Worm (Caenorhabditis elegans) whole organism, mixed stage, embryonic: ENCODE measurements around the gene pdr-1.

Source experiments
- M03D4.4 ChIP-seq: sonication (generic microtip); optimal IDR thresholded peaks from 2 replicates; lab custom pipeline; 2017; ENCODE audit warnings: mild to moderate bottlenecking, missing genetic modification characterization, missing compliant biosample characterization
- bed-3 ChIP-seq: fragments of 200-800 bp; sonication (Bioruptor generic); optimal IDR thresholded peaks from 3 replicates; lab custom pipeline; 2018; ENCODE audit warnings: mild to moderate bottlenecking, missing genetic modification characterization, moderate library complexity, missing compliant biosample characterization
- ceh-39 ChIP-seq: fragments of 150-350 bp; optimal IDR thresholded peaks from 2 replicates; lab custom pipeline; 2014; ENCODE audit warnings: missing biosample characterization, missing genetic modification characterization
- ceh-43 ChIP-seq: fragments of 200-800 bp; sonication (Bioruptor generic); optimal IDR thresholded peaks from 2 replicates; lab custom pipeline; 2018; ENCODE audit warnings: mild to moderate bottlenecking, missing genetic modification characterization, moderate library complexity, missing compliant biosample characterization
- ceh-83 ChIP-seq: fragments of 200-800 bp; sonication (Bioruptor generic); optimal IDR thresholded peaks from 2 replicates; lab custom pipeline; 2018; ENCODE audit warnings: mild to moderate bottlenecking, missing genetic modification characterization, missing compliant biosample characterization
- ces-1 ChIP-seq: fragments of 150-350 bp; optimal IDR thresholded peaks from 2 replicates; lab custom pipeline; 2014; ENCODE audit warnings: missing biosample characterization, missing genetic modification reagents, missing genetic modification characterization
- cnd-1 ChIP-seq: fragments of 200-800 bp; sonication (Bioruptor generic); optimal IDR thresholded peaks from 2 replicates; lab custom pipeline; 2018; ENCODE audit warnings: mild to moderate bottlenecking, missing genetic modification characterization, missing compliant biosample characterization
- drap-1 ChIP-seq: fragments of 200-800 bp; sonication (Bioruptor generic); optimal IDR thresholded peaks from 3 replicates; lab custom pipeline; 2018; ENCODE audit warnings: mild to moderate bottlenecking, missing genetic modification characterization, missing compliant biosample characterization
- elt-1 ChIP-seq: sonication (generic microtip); optimal IDR thresholded peaks from 2 replicates; lab custom pipeline; 2017; ENCODE audit warnings: missing genetic modification characterization, mild to moderate bottlenecking, missing compliant biosample characterization, antibody characterized with exemption, moderate library complexity, borderline replicate concordance; ENCODE audit not compliant: insufficient read depth
- elt-3 ChIP-seq: fragments of 150-350 bp; optimal IDR thresholded peaks from 2 replicates; lab custom pipeline; 2014; ENCODE audit warnings: missing biosample characterization, missing genetic modification characterization
- flh-1 ChIP-seq: fragments of 200-800 bp; sonication (Bioruptor generic); optimal IDR thresholded peaks from 2 replicates; lab custom pipeline; 2018; ENCODE audit warnings: mild to moderate bottlenecking, missing genetic modification characterization, moderate library complexity, missing compliant biosample characterization
- ham-2 ChIP-seq: fragments of 200-800 bp; sonication (Bioruptor generic); optimal IDR thresholded peaks from 2 replicates; lab custom pipeline; 2018; ENCODE audit warnings: mild to moderate bottlenecking, missing genetic modification characterization, missing compliant biosample characterization
- hlh-1 ChIP-seq: fragments of 150-350 bp; optimal IDR thresholded peaks from 2 replicates; lab custom pipeline; 2014; ENCODE audit warnings: missing biosample characterization, missing genetic modification reagents, missing genetic modification characterization
- lin-13 ChIP-seq: fragments of 150-350 bp; optimal IDR thresholded peaks from 2 replicates; lab custom pipeline; 2014; ENCODE audit warnings: missing biosample characterization, missing genetic modification characterization
- lin-32 ChIP-seq: fragments of 200-800 bp; sonication (Bioruptor generic); optimal IDR thresholded peaks from 2 replicates; lab custom pipeline; 2018; ENCODE audit warnings: mild to moderate bottlenecking, missing genetic modification characterization, missing compliant biosample characterization
- lsy-2 ChIP-seq: fragments of 150-350 bp; optimal IDR thresholded peaks from 2 replicates; lab custom pipeline; 2014; ENCODE audit warnings: missing biosample characterization, missing genetic modification characterization
- mab-5 ChIP-seq: fragments of 150-350 bp; optimal IDR thresholded peaks from 2 replicates; lab custom pipeline; 2014; ENCODE audit warnings: missing biosample characterization, missing genetic modification characterization
- mep-1 ChIP-seq: fragments of 150-350 bp; optimal IDR thresholded peaks from 2 replicates; lab custom pipeline; 2017; ENCODE audit warnings: missing biosample characterization, missing genetic modification reagents, missing genetic modification characterization, inconsistent platforms
- mls-2 ChIP-seq: sonication (generic microtip); optimal IDR thresholded peaks from 2 replicates; lab custom pipeline; 2016; ENCODE audit warnings: mild to moderate bottlenecking, missing genetic modification characterization, moderate library complexity, missing compliant biosample characterization
- nhr-2 ChIP-seq: fragments of 150-350 bp; optimal IDR thresholded peaks from 2 replicates; lab custom pipeline; 2014; ENCODE audit warnings: missing biosample characterization, missing genetic modification characterization
- nhr-237 ChIP-seq: fragments of 150-350 bp; optimal IDR thresholded peaks from 2 replicates; lab custom pipeline; 2014; ENCODE audit warnings: missing biosample characterization, missing genetic modification characterization
- pha-4 ChIP-seq: fragments of 150-350 bp; optimal IDR thresholded peaks from 2 replicates; lab custom pipeline; 2018; ENCODE audit warnings: missing biosample characterization, missing genetic modification reagents, missing genetic modification characterization
- sem-2 ChIP-seq: fragments of 200-800 bp; sonication (Bioruptor generic); optimal IDR thresholded peaks from 2 replicates; lab custom pipeline; 2018; ENCODE audit warnings: mild to moderate bottlenecking, missing genetic modification characterization, missing compliant biosample characterization
- snpc-4 ChIP-seq: fragments of 150-350 bp; optimal IDR thresholded peaks from 2 replicates; lab custom pipeline; 2014; ENCODE audit warnings: missing biosample characterization, missing genetic modification characterization
- sptf-1 ChIP-seq: sonication (generic microtip); optimal IDR thresholded peaks from 2 replicates; lab custom pipeline; 2017; ENCODE audit warnings: mild to moderate bottlenecking, missing genetic modification characterization, moderate library complexity, missing compliant biosample characterization
- unc-120 ChIP-seq: sonication (generic microtip); optimal IDR thresholded peaks from 2 replicates; lab custom pipeline; 2017; ENCODE audit warnings: missing genetic modification characterization, missing compliant biosample characterization; ENCODE audit not compliant: poor library complexity, severe bottlenecking
- unc-39 ChIP-seq: fragments of 150-350 bp; optimal IDR thresholded peaks from 2 replicates; lab custom pipeline; 2014; ENCODE audit warnings: missing biosample characterization, missing genetic modification characterization
- unc-62 ChIP-seq: fragments of 150-350 bp; optimal IDR thresholded peaks from 2 replicates; lab custom pipeline; 2014; ENCODE audit warnings: missing biosample characterization, missing genetic modification reagents, missing genetic modification characterization
- zip-8 ChIP-seq: fragments of 150-350 bp; optimal IDR thresholded peaks from 2 replicates; lab custom pipeline; 2014; ENCODE audit warnings: missing biosample characterization, missing genetic modification characterization

pdr-1 gene

DNA sequence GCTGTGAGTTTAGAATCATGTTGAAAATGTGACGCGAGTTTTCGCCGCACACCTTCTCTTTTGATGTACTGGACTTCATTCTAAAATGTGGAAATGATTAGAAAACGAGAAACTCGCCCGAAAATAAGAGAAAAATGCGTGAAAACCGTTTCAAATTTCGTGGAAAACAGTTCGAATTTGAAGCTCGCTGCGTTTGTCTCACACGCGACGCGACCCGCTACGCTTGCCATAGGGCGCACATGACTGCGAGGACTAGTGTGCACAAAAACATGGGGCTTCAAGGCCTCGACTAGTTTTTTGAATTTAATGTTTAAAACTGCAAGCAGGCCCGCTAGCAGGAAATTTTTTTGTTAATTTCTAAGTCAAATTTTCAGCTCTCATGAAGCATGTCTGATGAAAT lies at the start of gene pdr-1, which contains the start of gene cyk-4:
pdr-1 (plus strand) TSS at position 369 of the 400 bp plus-strand sequence.
cyk-4 (minus strand) TSS at position 80 of the 400 bp plus-strand sequence.
- TF ChIP-seq pha-4 (tag; lab: Kevin White, UChicago), result peak; percentile 45
- TF ChIP-seq lin-13 (tag; lab: Kevin White, UChicago), result peak; percentile 48
- peak; percentile 49 for TF ChIP-seq mep-1 (tag; lab: Kevin White, UChicago)
- no peak for TF ChIP-seq cnd-1 (tag; lab: Kevin White, UChicago)
- TF ChIP-seq ceh-83 (GFP tag; lab: Kevin White, UChicago), result no peak
- no peak for TF ChIP-seq unc-120
- TF ChIP-seq lsy-2 (tag; lab: Kevin White, UChicago), result peak; percentile 67
- TF ChIP-seq flh-1 (GFP tag; lab: Kevin White, UChicago), result no peak
- peak; percentile 23 for TF ChIP-seq ceh-39 (tag; lab: Kevin White, UChicago)
- TF ChIP-seq bed-3 (GFP tag; lab: Kevin White, UChicago), result no peak
- TF ChIP-seq hlh-1 (tag; lab: Kevin White, UChicago), result peak; percentile 5
- peak; percentile 2 for TF ChIP-seq nhr-237 (tag; lab: Kevin White, UChicago)
- TF ChIP-seq snpc-4 (tag; lab: Kevin White, UChicago), result no peak
- peak; percentile 12 for TF ChIP-seq sptf-1 (tag; lab: Kevin White, UChicago)

DNA sequence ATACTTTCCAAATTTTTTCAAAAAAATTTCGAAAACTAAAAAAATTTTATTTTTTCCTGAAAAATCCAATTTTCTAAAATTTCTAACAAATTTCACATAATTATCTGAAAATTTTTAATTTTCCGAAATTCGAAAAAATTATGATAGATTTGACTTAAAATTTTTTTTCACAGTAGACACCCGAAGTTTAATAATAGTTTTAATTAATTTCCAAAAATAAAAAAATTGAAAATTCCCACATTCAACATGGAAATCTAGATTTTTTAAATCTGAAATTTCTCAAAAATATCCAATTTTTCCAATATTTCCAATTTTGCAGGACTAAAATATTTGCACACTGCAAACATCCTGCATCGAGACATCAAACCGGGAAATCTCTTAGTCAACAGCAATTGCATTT lies 49.4 kb upstream of the pdr-1 start:
- no peak for TF ChIP-seq elt-1 (tag; lab: Kevin White, UChicago)
- no peak for TF ChIP-seq M03D4.4 (tag; lab: Kevin White, UChicago)
- TF ChIP-seq bed-3 (GFP tag; lab: Kevin White, UChicago), result no peak
- no peak for TF ChIP-seq ces-1 (GFP tag; lab: Kevin White, UChicago)
- no peak for TF ChIP-seq unc-62 (GFP tag; lab: Kevin White, UChicago)
- no peak for TF ChIP-seq elt-3 (tag; lab: Kevin White, UChicago)
- no peak for TF ChIP-seq mep-1 (tag; lab: Kevin White, UChicago)
- TF ChIP-seq hlh-1 (tag; lab: Kevin White, UChicago), result no peak
- TF ChIP-seq unc-39 (tag; lab: Kevin White, UChicago), result no peak
- no peak for TF ChIP-seq sem-2
- no peak for TF ChIP-seq mls-2
- TF ChIP-seq sptf-1 (tag; lab: Kevin White, UChicago), result no peak
- no peak for TF ChIP-seq ceh-39 (tag; lab: Kevin White, UChicago)
- no peak for TF ChIP-seq zip-8
- no peak for TF ChIP-seq lin-32 (GFP tag; lab: Kevin White, UChicago)
- TF ChIP-seq ceh-43 (GFP tag; lab: Kevin White, UChicago), result no peak
- TF ChIP-seq lsy-2 (tag; lab: Kevin White, UChicago), result no peak
- no peak for TF ChIP-seq pha-4 (tag; lab: Kevin White, UChicago)
- no peak for TF ChIP-seq nhr-237 (tag; lab: Kevin White, UChicago)

DNA sequence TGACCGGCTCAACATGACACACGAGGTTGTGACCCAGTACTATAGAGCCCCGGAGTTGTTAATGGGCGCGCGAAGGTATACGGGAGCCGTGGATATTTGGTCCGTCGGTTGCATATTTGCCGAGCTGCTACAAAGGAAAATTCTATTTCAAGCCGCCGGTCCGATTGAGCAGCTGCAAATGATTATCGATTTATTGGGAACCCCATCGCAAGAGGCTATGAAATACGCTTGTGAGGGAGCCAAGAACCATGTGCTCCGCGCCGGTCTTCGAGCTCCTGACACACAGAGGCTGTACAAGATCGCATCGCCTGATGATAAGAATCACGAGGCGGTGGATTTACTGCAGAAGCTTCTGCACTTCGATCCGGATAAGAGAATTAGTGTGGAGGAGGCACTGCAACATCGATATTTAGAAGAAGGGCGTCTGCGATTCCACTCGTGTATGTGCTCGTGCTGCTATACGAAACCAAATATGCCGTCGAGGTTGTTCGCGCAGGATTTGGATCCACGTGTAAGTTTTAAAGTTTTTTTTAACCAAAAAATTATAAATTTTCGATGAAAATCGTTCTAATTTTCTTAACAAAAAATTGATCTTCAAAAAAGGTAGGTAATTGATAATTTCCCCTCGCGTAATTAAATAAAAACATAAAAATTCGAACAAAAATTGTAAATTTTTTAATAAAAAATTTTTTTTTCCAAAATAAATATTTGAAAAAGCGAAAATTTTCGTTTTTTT lies 48.8 kb upstream of the pdr-1 start:
- no peak for TF ChIP-seq M03D4.4 (tag; lab: Kevin White, UChicago)
- peak; percentile 18 for TF ChIP-seq sem-2

DNA sequence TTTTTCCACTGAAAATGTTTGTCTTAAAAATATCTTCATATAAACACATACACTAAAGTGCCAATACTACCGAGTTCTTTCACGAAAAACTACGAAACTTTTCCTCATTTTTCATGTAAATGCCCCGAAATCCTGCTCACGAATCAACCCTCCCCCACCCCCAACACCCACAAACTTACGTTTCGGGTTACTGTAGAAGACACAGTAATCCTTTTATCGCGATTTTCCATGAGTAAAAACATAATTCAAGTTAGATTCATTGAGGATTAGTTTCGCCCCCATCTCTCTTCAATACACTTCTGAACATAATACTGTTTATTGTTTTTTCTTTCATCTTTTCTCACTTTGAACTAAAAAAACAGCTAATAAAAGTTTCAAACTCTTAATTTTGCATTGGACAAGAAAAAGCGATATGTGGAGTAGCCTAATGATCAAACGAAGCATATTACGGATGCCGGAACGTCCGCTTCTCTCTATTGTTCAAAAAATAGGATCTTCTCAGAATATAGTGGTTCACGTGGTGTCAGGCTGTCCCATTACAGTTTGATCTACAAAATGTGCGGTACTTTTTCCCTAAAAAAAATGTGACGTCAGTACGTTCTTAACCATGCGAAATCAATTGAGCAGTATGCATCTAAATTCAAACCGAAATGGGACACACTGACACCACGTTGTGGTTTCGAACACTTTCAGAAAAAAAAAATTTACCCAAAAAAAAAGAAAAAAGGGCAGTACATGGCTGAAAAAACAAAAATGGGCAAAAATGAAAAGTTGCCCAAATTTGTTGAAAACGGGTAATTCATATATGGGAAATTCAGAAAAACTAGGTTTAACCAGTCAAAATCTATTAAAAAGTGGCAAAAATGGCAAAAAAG lies 47.1 kb upstream of the pdr-1 start:
- TF ChIP-seq mep-1 (tag; lab: Kevin White, UChicago) (no peak), drap-1 (no peak)

DNA sequence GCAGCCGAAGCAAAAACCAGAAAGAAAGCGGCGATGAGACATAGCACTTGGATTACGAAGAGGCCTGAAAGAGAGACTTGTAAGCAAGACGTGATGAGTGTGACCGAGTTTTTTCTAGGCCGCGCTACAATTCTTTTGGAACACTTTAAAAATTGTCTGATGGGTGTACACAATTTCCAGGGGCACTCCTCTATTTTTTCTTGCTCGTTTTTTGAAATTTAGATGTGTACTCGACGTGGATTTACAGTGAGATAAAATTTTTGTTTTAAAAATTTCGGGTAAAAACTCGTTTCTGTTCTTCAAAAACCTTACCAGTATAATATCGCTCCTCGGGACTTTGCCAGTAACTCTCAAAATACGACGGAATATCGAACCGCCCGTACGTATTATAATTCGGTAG lies 41.6 kb upstream of the pdr-1 start:
- TF ChIP-seq nhr-2 (tag; lab: Kevin White, UChicago), result no peak
- no peak for TF ChIP-seq ham-2 (GFP tag; lab: Kevin White, UChicago)
- TF ChIP-seq mab-5 (tag; lab: Kevin White, UChicago), result no peak
- no peak for TF ChIP-seq lsy-2 (tag; lab: Kevin White, UChicago)
- TF ChIP-seq sem-2, result no peak
- TF ChIP-seq unc-62 (GFP tag; lab: Kevin White, UChicago), result no peak
- no peak for TF ChIP-seq lin-13 (tag; lab: Kevin White, UChicago)
- no peak for TF ChIP-seq nhr-237 (tag; lab: Kevin White, UChicago)
- TF ChIP-seq M03D4.4 (tag; lab: Kevin White, UChicago), result no peak
- no peak for TF ChIP-seq elt-3 (tag; lab: Kevin White, UChicago)
- TF ChIP-seq zip-8, result no peak
- TF ChIP-seq lin-32 (GFP tag; lab: Kevin White, UChicago), result no peak
- TF ChIP-seq sptf-1 (tag; lab: Kevin White, UChicago), result no peak
